Fruit fly (Drosophila melanogaster): Measurements from ENCODE around the gene bur.

dm6 chr2L:21156156-21157040 is 23.1 kb downstream of the bur start, which contains the start of the genes Mpp6 and E2f2:
- TF ChIP-seq pad (GFP tag; optimal IDR thresholded peaks at IDR 0.05) (peak; percentile 63), CG7101 (tag; optimal IDR thresholded peaks at IDR 0.05) (peak; percentile 62), Mnt (GFP tag; optimal IDR thresholded peaks at IDR 0.05) (peak; percentile 90), Clk (GFP tag; optimal IDR thresholded peaks at IDR 0.05) (peak; percentile 59), Crg-1 (GFP tag; optimal IDR thresholded peaks at IDR 0.05) (peak; percentile 76), CG11617 (GFP tag; optimal IDR thresholded peaks at IDR 0.05) (peak; percentile 2), cnc (optimal IDR thresholded peaks at IDR 0.05) (no peak)

Measured in whole organism, adult.